Worm (Caenorhabditis elegans) whole organism, L3 larva: ENCODE results near the gene F57B1.5.

Source experiments
- ZK546.5 ChIP-seq: sonication (generic microtip); optimal IDR thresholded peaks from 2 replicates; lab custom pipeline; 2017; ENCODE audit warnings: missing biosample characterization, missing genetic modification characterization
- egl-5 ChIP-seq: fragments of 150-350 bp; optimal IDR thresholded peaks from 2 replicates; lab custom pipeline; 2017; ENCODE audit warnings: missing biosample characterization, missing genetic modification reagents, missing genetic modification characterization, inconsistent platforms
- fkh-10 ChIP-seq: sonication (generic microtip); optimal IDR thresholded peaks from 2 replicates; lab custom pipeline; 2017; ENCODE audit warnings: missing biosample characterization, missing genetic modification reagents, missing genetic modification characterization
- fos-1 ChIP-seq: fragments of 150-350 bp; optimal IDR thresholded peaks from 2 replicates; lab custom pipeline; 2014; ENCODE audit warnings: missing biosample characterization, missing genetic modification characterization
- lin-39 ChIP-seq: fragments of 150-350 bp; optimal IDR thresholded peaks from 2 replicates; lab custom pipeline; 2018; ENCODE audit warnings: missing biosample characterization, missing genetic modification reagents, missing genetic modification characterization
- mdl-1 ChIP-seq: fragments of 150-350 bp; optimal IDR thresholded peaks from 2 replicates; lab custom pipeline; 2014; ENCODE audit warnings: missing biosample characterization, missing genetic modification characterization
- nhr-25 ChIP-seq: sonication (generic microtip); optimal IDR thresholded peaks from 2 replicates; lab custom pipeline; 2017; ENCODE audit warnings: missing biosample characterization, missing genetic modification characterization
- nhr-76 ChIP-seq: fragments of 150-350 bp; sonication (generic microtip); optimal IDR thresholded peaks from 5 replicates; lab custom pipeline; 2014; ENCODE audit warnings: missing biosample characterization, missing genetic modification characterization
- sea-2 ChIP-seq: fragments of 150-350 bp; sonication (generic microtip); optimal IDR thresholded peaks from 4 replicates; lab custom pipeline; 2014; ENCODE audit warnings: missing biosample characterization, missing genetic modification reagents, missing genetic modification characterization
- skn-1 ChIP-seq: fragments of 150-350 bp; optimal IDR thresholded peaks from 2 replicates; lab custom pipeline; 2014; ENCODE audit warnings: missing biosample characterization, missing genetic modification characterization
- tbx-2 ChIP-seq: sonication (generic microtip); optimal IDR thresholded peaks from 2 replicates; lab custom pipeline; 2016; ENCODE audit warnings: mild to moderate bottlenecking, missing genetic modification characterization, missing compliant biosample characterization
- unc-39 ChIP-seq: sonication (generic microtip); optimal IDR thresholded peaks from 4 replicates; lab custom pipeline; 2017; ENCODE audit warnings: missing biosample characterization, missing genetic modification characterization

- TF ChIP-seq unc-39 (tag; lab: Kevin White, UChicago) (no peak), tbx-2 (tag; lab: Kevin White, UChicago) (no peak), nhr-76 (tag; lab: Kevin White, UChicago) (no peak), ZK546.5 (tag; lab: Kevin White, UChicago) (no peak), skn-1 (no peak), egl-5 (tag; lab: Kevin White, UChicago) (no peak), sea-2 (no peak), lin-39 (tag; lab: Kevin White, UChicago) (no peak), fkh-10 (GFP tag; lab: Kevin White, UChicago) (no peak), nhr-25 (peak; percentile 43), mdl-1 (tag; lab: Kevin White, UChicago) (no peak), fos-1 (no peak)
Measured at ce11 chrV:13243205-13243604, 35.7 kb downstream of the F57B1.5 start.
